Fruit fly (Drosophila melanogaster): ENCODE data around the gene CycT.
A peak's percentile ranks its signal among the peaks of the same experiment; 100 is the strongest.

The CycT gene

DNA sequence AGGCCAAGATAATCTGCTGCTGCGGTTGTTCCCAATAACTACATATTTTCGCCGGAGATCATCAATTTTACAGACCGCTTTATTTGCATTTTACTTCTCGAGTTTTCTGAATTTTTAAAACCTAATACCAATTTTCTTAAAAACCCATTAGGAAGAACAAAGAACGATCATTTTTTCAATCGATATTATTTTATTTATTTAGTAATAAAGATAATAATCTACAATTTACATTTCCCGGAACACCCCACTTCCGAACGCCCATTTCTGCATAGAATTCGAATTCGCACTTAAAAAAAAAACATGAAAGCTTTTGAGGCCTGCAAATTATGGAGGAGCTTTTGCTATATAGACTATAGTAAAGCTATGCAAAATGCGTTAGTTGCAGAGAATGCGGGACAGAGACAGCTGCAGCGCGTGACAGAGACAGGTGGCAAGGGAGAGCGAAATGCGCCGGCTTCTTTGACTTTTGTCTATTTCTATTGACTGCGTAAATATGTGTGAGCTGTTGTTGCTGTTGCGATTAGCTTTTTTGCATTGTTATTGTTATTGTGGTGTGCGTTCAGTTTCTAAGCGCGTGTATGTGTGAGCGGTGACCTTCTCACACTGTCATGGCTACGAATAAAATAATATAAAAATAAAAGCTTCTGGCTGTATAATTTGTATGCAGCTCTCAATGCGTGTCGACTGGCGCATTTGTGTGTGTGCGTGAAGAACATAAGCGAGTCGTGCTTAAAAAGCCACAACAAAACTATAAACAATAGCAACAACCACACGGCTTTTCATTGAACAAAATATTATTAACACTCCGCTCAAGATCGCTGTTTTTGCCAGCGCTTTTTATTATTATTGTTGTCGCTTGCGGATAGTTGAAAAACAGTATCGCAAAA is 46.2 kb upstream of the CycT start (continued):
- TF ChIP-seq Hr78 (GFP tag; optimal IDR thresholded peaks at IDR 0.05): peak in 1 of 2 experiments; percentile 9
- peak; percentile 19 for TF ChIP-seq gem (tag; optimal IDR thresholded peaks at IDR 0.05)
- TF ChIP-seq Hr51 (GFP tag; optimal IDR thresholded peaks at IDR 0.05): no peak
- TF ChIP-seq vvl (GFP tag; IDR thresholded peaks at IDR 0.05): 0 out of 2 replicates have a peak, but pooled peaks have one; percentile 18
- TF ChIP-seq Mrtf (GFP tag; IDR thresholded peaks at IDR 0.05): no peak
- TF ChIP-seq rib (GFP tag; IDR thresholded peaks at IDR 0.05): 0 out of 2 replicates have a peak, but pooled peaks have one; percentile 41
- TF ChIP-seq CG3281 (GFP tag; optimal IDR thresholded peaks at IDR 0.05): no peak
- no peak for TF ChIP-seq Six4 (GFP tag; optimal IDR thresholded peaks at IDR 0.05)
- TF ChIP-seq p53 (GFP tag; optimal IDR thresholded peaks at IDR 0.05): no peak
- peak; percentile 7 for TF ChIP-seq CG15269 (tag; optimal IDR thresholded peaks at IDR 0.05)
- peak; percentile 27 for TF ChIP-seq Sox100B (GFP tag; optimal IDR thresholded peaks at IDR 0.05)
- no peak for TF ChIP-seq Nf-YA (GFP tag; IDR thresholded peaks at IDR 0.05)

DNA sequence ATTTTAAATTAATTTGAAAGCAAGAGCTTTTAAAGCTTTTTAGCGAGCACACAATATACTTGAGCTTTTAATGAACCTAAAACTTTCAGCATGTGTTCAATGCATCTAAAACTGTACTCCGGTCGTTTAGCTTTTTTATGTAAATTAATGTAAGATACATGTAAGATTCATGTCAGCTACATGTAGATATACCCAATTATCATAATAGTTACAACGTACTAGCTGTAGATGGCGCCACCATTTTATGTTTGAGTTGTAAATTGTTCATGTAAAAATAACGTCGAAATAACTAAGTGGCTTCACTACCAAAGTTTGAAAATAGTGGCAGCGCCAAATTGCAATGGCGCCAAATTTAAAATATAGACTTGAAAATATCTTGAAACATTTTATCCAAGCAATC is 39.3 kb upstream of the CycT start:
- TF ChIP-seq CG43689 (GFP tag; IDR thresholded peaks at IDR 0.05) (no peak), CG4282 (GFP tag; optimal IDR thresholded peaks at IDR 0.05) (peak; percentile 24), CG33557 (GFP tag; optimal IDR thresholded peaks at IDR 0.05) (no peak), Xrp1 (GFP tag; IDR thresholded peaks at IDR 0.05) (no peak), eve (GFP tag; optimal IDR thresholded peaks at IDR 0.05) (no peak), B-H2 (GFP tag; optimal IDR thresholded peaks at IDR 0.05) (peak; percentile 60), CTCF (GFP tag; optimal IDR thresholded peaks at IDR 0.05) (peak; percentile 96), schlank (tag; optimal IDR thresholded peaks at IDR 0.05) (no peak), CG16863 (GFP tag; optimal IDR thresholded peaks at IDR 0.05) (no peak), Mrtf (GFP tag; IDR thresholded peaks at IDR 0.05) (no peak), CG11398 (GFP tag; optimal IDR thresholded peaks at IDR 0.05) (no peak), CG16815 (GFP tag; optimal IDR thresholded peaks at IDR 0.05) (no peak), wdn (GFP tag; IDR thresholded peaks at IDR 0.05) (no peak), CG17802 (tag; optimal IDR thresholded peaks at IDR 0.05) (no peak), CG7839 (tag; optimal IDR thresholded peaks at IDR 0.05) (no peak), zfh1 (GFP tag; IDR thresholded peaks at IDR 0.05) (no peak), amos (GFP tag; IDR thresholded peaks at IDR 0.05; ENCODE audit: partially characterized antibody) (peak; percentile 80), CG8924 (tag; optimal IDR thresholded peaks at IDR 0.05) (no peak), CG11456 (GFP tag; IDR thresholded peaks at IDR 0.05) (no peak; the same call in 2 of the 3 replicates), CG1529 (GFP tag; optimal IDR thresholded peaks at IDR 0.05) (no peak), CG7745 (tag; optimal IDR thresholded peaks at IDR 0.05) (peak; percentile 60), row (GFP tag; IDR thresholded peaks at IDR 0.05) (no peak), nom (GFP tag; optimal IDR thresholded peaks at IDR 0.05) (peak; percentile 62), repo (GFP tag; optimal IDR thresholded peaks at IDR 0.05) (no peak), CG16813 (GFP tag; IDR thresholded peaks at IDR 0.05; ENCODE audit: partially characterized antibody) (peak; percentile 61; the same call in 2 of the 3 replicates), Dbx (GFP tag; IDR thresholded peaks at IDR 0.05) (peak; percentile 62), CG2120 (GFP tag; optimal IDR thresholded peaks at IDR 0.05) (peak; percentile 50), CG8359 (GFP tag; optimal IDR thresholded peaks at IDR 0.05; ENCODE audit: borderline replicate concordance) (no peak), sr (GFP tag; IDR thresholded peaks at IDR 0.05) (no peak), CG12299 (tag; optimal IDR thresholded peaks at IDR 0.05) (no peak), sna (GFP tag; IDR thresholded peaks at IDR 0.05; ENCODE audit: partially characterized antibody) (no peak), zen (tag; optimal IDR thresholded peaks at IDR 0.05) (peak; percentile 69), gem (tag; optimal IDR thresholded peaks at IDR 0.05) (peak; percentile 19), CG15696 (tag; optimal IDR thresholded peaks at IDR 0.05) (peak; percentile 31), Bgb (GFP tag; IDR thresholded peaks at IDR 0.05; ENCODE audit: partially characterized antibody) (peak; percentile 85), CG13296 (GFP tag; optimal IDR thresholded peaks at IDR 0.05) (no peak), oc (tag; optimal IDR thresholded peaks at IDR 0.05) (no peak), al (GFP tag; IDR thresholded peaks at IDR 0.05) (no peak)
